Fruit fly (Drosophila melanogaster): ENCODE data around the gene CG32795.
A peak's percentile ranks its signal among the peaks of the same experiment; 100 is the strongest.

CG32795 gene

dm6 chrX:2743020-2743419 is 47.3 kb downstream of the CG32795 start (continued):
- peak; percentile 85 for TF ChIP-seq fd3F (GFP tag; optimal IDR thresholded peaks at IDR 0.05)
- peak; percentile 71 for TF ChIP-seq Bdp1 (GFP tag; optimal IDR thresholded peaks at IDR 0.05)
- no peak for TF ChIP-seq CG7987 (GFP tag; optimal IDR thresholded peaks at IDR 0.05)
- no peak for TF ChIP-seq CG9797 (GFP tag; optimal IDR thresholded peaks at IDR 0.05)
- TF ChIP-seq en (GFP tag; optimal IDR thresholded peaks at IDR 0.05): peak; percentile 31
- TF ChIP-seq knrl (GFP tag; IDR thresholded peaks at IDR 0.05; ENCODE audit: partially characterized antibody): no peak
- peak; percentile 53; the same call in 1 of the 2 replicates for TF ChIP-seq Lim3 (GFP tag; IDR thresholded peaks at IDR 0.05)
- peak; percentile 82 for TF ChIP-seq GATAe (GFP tag; conservative IDR thresholded peaks at IDR 0.05)
- no peak for TF ChIP-seq CG30020 (tag; optimal IDR thresholded peaks at IDR 0.05)
- TF ChIP-seq gsb (GFP tag; IDR thresholded peaks at IDR 0.05): peak; percentile 91
- TF ChIP-seq NFAT (GFP tag; IDR thresholded peaks at IDR 0.05): peak; percentile 86
- no peak for TF ChIP-seq abd-A (tag; optimal IDR thresholded peaks at IDR 0.05)
- peak; percentile 47 for TF ChIP-seq CG4854 (GFP tag; optimal IDR thresholded peaks at IDR 0.05)
- peak; percentile 64 for TF ChIP-seq CG18476 (GFP tag; optimal IDR thresholded peaks at IDR 0.05)
- peak; percentile 93 for TF ChIP-seq sob (GFP tag; IDR thresholded peaks at IDR 0.05)
- peak; percentile 88 for TF ChIP-seq CG7839 (tag; optimal IDR thresholded peaks at IDR 0.05)
- peak; percentile 79 for TF ChIP-seq Sox102F (GFP tag; optimal IDR thresholded peaks at IDR 0.05)
- no peak for TF ChIP-seq mirr (GFP tag; optimal IDR thresholded peaks at IDR 0.05)
- TF ChIP-seq ham (GFP tag; IDR thresholded peaks at IDR 0.05): peak; percentile 75; the same call in 1 of the 2 replicates
- peak; percentile 56 for TF ChIP-seq Max (GFP tag; optimal IDR thresholded peaks at IDR 0.05)
- TF ChIP-seq Xrp1 (GFP tag; IDR thresholded peaks at IDR 0.05): peak; percentile 72
- TF ChIP-seq HLH3B (GFP tag; IDR thresholded peaks at IDR 0.05): peak; percentile 85
- TF ChIP-seq Ada2b (GFP tag; IDR thresholded peaks at IDR 0.05): peak; percentile 93
- TF ChIP-seq gt (GFP tag; IDR thresholded peaks at IDR 0.05): no peak; the same call in 1 of the 2 replicates
- TF ChIP-seq btn (GFP tag; optimal IDR thresholded peaks at IDR 0.05): peak; percentile 59
- TF ChIP-seq dmrt99B (tag; optimal IDR thresholded peaks at IDR 0.05): peak; percentile 80
- TF ChIP-seq sens-2 (GFP tag; IDR thresholded peaks at IDR 0.05): peak; percentile 72; the same call in 1 of the 2 replicates
- TF ChIP-seq bsh (GFP tag; optimal IDR thresholded peaks at IDR 0.05): peak in 1 of 2 experiments; percentile 48
- no peak for TF ChIP-seq CG1529 (GFP tag; optimal IDR thresholded peaks at IDR 0.05)
- TF ChIP-seq Side (GFP tag; optimal IDR thresholded peaks at IDR 0.05): peak; percentile 73
- peak; percentile 2 for TF ChIP-seq pzg (GFP tag; optimal IDR thresholded peaks at IDR 0.05)
- TF ChIP-seq sd (tag; optimal IDR thresholded peaks at IDR 0.05): peak; percentile 65
- TF ChIP-seq dmrt11E (tag; optimal IDR thresholded peaks at IDR 0.05): no peak
- TF ChIP-seq Deaf1 (tag; optimal IDR thresholded peaks at IDR 0.05): no peak
- peak; percentile 88 for TF ChIP-seq CG6175 (GFP tag; IDR thresholded peaks at IDR 0.05)
- no peak for TF ChIP-seq CG2199 (GFP tag; IDR thresholded peaks at IDR 0.05)
- peak; percentile 64 for TF ChIP-seq ab (GFP tag; optimal IDR thresholded peaks at IDR 0.05)
- peak; percentile 85 for TF ChIP-seq CG31224 (GFP tag; IDR thresholded peaks at IDR 0.05)
- peak; percentile 27 for TF ChIP-seq trh (GFP tag; optimal IDR thresholded peaks at IDR 0.05)
- peak; percentile 63 for TF ChIP-seq Ets65A (GFP tag)
- peak; percentile 75 for TF ChIP-seq CG32772 (GFP tag; IDR thresholded peaks at IDR 0.05)
- TF ChIP-seq klu (GFP tag; IDR thresholded peaks at IDR 0.05): peak; percentile 77
- peak; percentile 86 for TF ChIP-seq Fer1 (GFP tag; optimal IDR thresholded peaks at IDR 0.05)
- peak; percentile 69 for TF ChIP-seq CG9727 (GFP tag; optimal IDR thresholded peaks at IDR 0.05)
- peak; percentile 20 for TF ChIP-seq CG1603 (tag; optimal IDR thresholded peaks at IDR 0.05)
- no peak for TF ChIP-seq CG2116 (GFP tag; optimal IDR thresholded peaks at IDR 0.05)
- no peak for TF ChIP-seq Hr78 (GFP tag; optimal IDR thresholded peaks at IDR 0.05)
- peak; percentile 2 for TF ChIP-seq CG10462 (GFP tag; optimal IDR thresholded peaks at IDR 0.05)
- TF ChIP-seq CG10959 (GFP tag; IDR thresholded peaks at IDR 0.05): peak; percentile 47
- no peak for TF ChIP-seq YL-1 (GFP tag; optimal IDR thresholded peaks at IDR 0.05)
- peak; percentile 82 for TF ChIP-seq CG17328 (GFP tag; IDR thresholded peaks at IDR 0.05)

Data from whole organism, embryonic.